Worm (Caenorhabditis elegans): ENCODE data around the gene Y113G7A.13.

Y113G7A.13 gene

DNA sequence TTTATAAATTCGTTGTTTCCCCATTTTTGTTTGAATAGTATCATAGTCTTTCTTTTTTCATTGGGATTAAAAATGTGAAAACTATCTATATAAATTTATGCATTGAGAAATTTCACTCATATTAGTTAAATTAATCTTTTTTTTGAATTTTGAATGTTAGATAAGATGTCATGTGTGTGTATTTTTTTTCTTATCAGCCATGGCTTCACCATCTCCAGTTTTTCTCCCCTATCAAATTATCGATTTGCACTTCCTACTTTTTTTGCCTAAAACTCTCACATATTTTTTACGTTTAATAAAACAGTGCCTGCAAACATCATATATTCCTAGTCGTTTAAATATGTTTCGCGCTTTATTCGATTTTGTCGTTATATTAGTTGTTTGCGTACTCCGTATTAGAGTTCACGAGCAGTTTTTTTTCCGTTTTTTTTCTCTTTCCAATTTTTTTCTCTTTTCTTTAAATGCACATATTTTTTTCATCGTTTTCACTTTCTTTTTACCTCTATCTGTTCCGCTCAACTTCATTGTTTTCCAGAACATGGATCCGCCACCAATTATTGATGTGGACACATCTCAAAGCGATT, at the start of gene Y113G7A.13:
Gene Y113G7A.13, plus strand, starts transcription at position 534 of the 584 bp plus-strand sequence.
- TF ChIP-seq ceh-36 (tag; optimal IDR thresholded peaks at IDR 0.05) (no peak), ceh-13 (GFP tag; optimal IDR thresholded peaks at IDR 0.05) (no peak), aly-1 (tag; optimal IDR thresholded peaks at IDR 0.05) (no peak), ets-7 (tag; optimal IDR thresholded peaks at IDR 0.05) (no peak), pes-1 (GFP tag; IDR thresholded peaks at IDR 0.05) (no peak), tbx-11 (GFP tag; IDR thresholded peaks at IDR 0.05) (no peak), flt-1 (GFP tag; IDR thresholded peaks at IDR 0.05) (no peak), F13C5.2 (tag; optimal IDR thresholded peaks at IDR 0.05) (no peak), hnd-1 (tag; optimal IDR thresholded peaks at IDR 0.05) (no peak), hmg-4 (GFP tag; optimal IDR thresholded peaks at IDR 0.05) (no peak)

DNA sequence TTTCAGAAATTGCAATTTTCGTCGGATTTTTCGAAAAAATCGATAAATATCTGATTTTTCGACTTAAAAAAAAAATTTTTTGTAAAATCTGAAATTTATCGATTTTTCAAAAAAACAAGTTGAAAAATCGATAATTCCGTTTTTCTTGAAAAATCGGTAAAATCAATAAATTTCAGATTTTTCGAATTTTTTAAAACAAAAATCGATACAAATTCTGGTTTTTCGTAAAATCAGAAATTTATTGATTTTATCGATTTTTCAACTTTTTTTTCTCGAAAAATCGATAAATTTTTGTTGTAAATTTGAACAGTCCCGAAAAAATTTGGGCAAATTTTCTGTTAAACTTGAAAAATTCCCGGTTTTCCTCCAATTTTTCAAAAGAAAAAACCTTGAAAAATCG, 43.6 kb upstream of the Y113G7A.13 start:
- TF ChIP-seq ceh-36 (tag; optimal IDR thresholded peaks at IDR 0.05) = no peak
- no peak for TF ChIP-seq tbx-11 (GFP tag; IDR thresholded peaks at IDR 0.05)
- TF ChIP-seq flt-1 (GFP tag; IDR thresholded peaks at IDR 0.05) = no peak
- TF ChIP-seq ama-1 (optimal IDR thresholded peaks at IDR 0.05) = no peak
- no peak for TF ChIP-seq scrt-1 (GFP tag; IDR thresholded peaks at IDR 0.05)
- no peak for TF ChIP-seq B0310.2 (tag; optimal IDR thresholded peaks at IDR 0.05)
- TF ChIP-seq ets-7 (tag; optimal IDR thresholded peaks at IDR 0.05) = no peak
- no peak for TF ChIP-seq aly-1 (tag; optimal IDR thresholded peaks at IDR 0.05)
- TF ChIP-seq pes-1 (GFP tag; IDR thresholded peaks at IDR 0.05) = no peak
- no peak for TF ChIP-seq ceh-13 (GFP tag; optimal IDR thresholded peaks at IDR 0.05)
- TF ChIP-seq hmg-4 (GFP tag; optimal IDR thresholded peaks at IDR 0.05) = no peak
- no peak for TF ChIP-seq F13C5.2 (tag; optimal IDR thresholded peaks at IDR 0.05)
- TF ChIP-seq hmbx-1 (tag; optimal IDR thresholded peaks at IDR 0.05) = no peak
- no peak for TF ChIP-seq sea-1 (GFP tag; conservative IDR thresholded peaks at IDR 0.05)
- no peak for TF ChIP-seq tbx-37 (GFP tag; conservative IDR thresholded peaks at IDR 0.05)
- no peak for TF ChIP-seq tra-4 (tag; optimal IDR thresholded peaks at IDR 0.05)
- no peak for TF ChIP-seq hnd-1 (tag; optimal IDR thresholded peaks at IDR 0.05)

DNA sequence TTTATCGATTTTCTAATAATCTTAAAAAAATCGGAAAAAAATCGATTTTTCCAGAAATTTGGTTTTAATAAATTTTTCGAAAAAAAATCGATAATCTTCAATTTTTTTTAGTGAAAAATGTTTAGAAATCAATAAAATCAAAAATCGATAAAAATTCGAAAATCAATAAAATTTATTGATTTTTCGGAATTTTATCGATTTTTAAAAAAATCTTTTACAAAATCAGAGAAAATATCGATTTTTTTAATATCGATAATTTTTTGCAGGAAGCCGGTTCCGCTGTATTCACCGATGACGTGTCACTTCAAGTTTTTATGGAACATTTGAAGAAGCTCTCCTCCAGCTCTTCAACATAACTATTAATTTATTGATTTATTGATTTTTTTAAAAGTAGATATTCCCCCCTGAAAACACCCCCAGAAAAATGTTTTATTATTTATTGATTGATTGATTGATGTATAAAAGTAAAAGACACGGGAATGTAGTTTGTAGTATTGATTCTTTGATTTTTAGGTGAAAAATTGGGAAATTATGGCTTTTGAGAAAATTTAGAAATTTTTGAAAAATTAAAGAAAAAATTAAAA, 42.7 kb upstream of the Y113G7A.13 start:
- TF ChIP-seq ceh-36 (tag; optimal IDR thresholded peaks at IDR 0.05) = no peak
- no peak for TF ChIP-seq hmbx-1 (tag; optimal IDR thresholded peaks at IDR 0.05)
- TF ChIP-seq flt-1 (GFP tag; IDR thresholded peaks at IDR 0.05) = no peak
- no peak for TF ChIP-seq sea-1 (GFP tag; conservative IDR thresholded peaks at IDR 0.05)
- no peak for TF ChIP-seq tra-4 (tag; optimal IDR thresholded peaks at IDR 0.05)

DNA sequence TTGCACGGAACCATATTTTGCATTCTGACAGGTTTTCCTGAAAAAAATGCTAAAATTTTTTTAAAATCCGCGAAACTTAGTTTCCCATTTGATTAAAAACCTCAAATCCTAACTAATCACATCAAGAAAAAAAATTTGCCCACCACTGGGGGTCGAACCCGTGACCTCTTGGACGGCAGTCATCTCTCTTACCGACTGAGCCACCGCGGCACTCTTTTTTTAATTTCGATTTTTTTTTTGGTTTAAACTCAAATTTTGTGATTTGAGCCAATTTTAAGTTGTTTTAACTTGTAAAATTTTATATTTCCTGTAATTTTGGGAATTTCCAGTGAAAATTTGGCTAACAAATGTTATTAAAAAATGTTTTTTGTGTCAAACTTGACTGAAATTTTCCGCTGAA, 28.2 kb upstream of the Y113G7A.13 start:
- TF ChIP-seq hnd-1 (tag; optimal IDR thresholded peaks at IDR 0.05) (no peak), flt-1 (GFP tag; IDR thresholded peaks at IDR 0.05) (no peak), tbx-11 (GFP tag; IDR thresholded peaks at IDR 0.05) (no peak), B0310.2 (tag; optimal IDR thresholded peaks at IDR 0.05) (no peak)

DNA sequence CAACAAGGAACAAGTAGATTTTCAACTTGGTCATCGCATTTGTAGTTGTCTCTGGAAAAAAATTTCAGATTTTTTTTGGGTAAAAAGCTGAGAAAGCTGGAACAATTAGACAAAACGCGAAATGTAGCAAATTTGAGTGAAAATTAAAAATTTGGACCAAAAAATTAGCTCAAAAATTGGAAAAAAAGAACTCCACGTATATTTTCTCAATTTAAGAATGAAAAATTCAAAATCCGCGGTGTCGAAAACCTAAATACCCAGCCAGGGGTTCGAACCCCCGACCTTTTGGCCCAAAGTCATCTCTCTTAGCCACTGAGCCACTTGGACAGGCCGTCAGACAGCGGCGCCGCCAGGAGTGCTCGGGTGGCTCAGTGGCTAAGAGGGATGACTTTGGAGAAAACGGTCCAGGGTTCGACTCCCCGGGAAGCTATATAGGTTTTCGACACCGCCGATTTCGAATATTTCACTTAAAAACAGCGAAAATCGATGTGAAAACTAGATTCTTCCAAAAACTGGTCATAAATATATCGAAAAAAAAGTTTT, 27.3 kb upstream of the Y113G7A.13 start, which contains the start of gene ncx-1:
Gene ncx-1, minus strand, starts transcription at position 51 of the 543 bp plus-strand sequence.
- TF ChIP-seq pes-1 (GFP tag; IDR thresholded peaks at IDR 0.05) (no peak), hnd-1 (tag; optimal IDR thresholded peaks at IDR 0.05) (no peak), ceh-36 (tag; optimal IDR thresholded peaks at IDR 0.05) (no peak), B0310.2 (tag; optimal IDR thresholded peaks at IDR 0.05) (no peak), hmg-4 (GFP tag; optimal IDR thresholded peaks at IDR 0.05) (no peak), sea-1 (GFP tag; conservative IDR thresholded peaks at IDR 0.05) (no peak), tra-4 (tag; optimal IDR thresholded peaks at IDR 0.05) (no peak), ceh-13 (GFP tag; optimal IDR thresholded peaks at IDR 0.05) (no peak), tbx-37 (GFP tag; conservative IDR thresholded peaks at IDR 0.05) (no peak), scrt-1 (GFP tag; IDR thresholded peaks at IDR 0.05) (no peak), ets-7 (tag; optimal IDR thresholded peaks at IDR 0.05) (no peak), hmbx-1 (tag; optimal IDR thresholded peaks at IDR 0.05) (no peak), flt-1 (GFP tag; IDR thresholded peaks at IDR 0.05) (no peak), ama-1 (optimal IDR thresholded peaks at IDR 0.05) (no peak), aly-1 (tag; optimal IDR thresholded peaks at IDR 0.05) (no peak), tbx-11 (GFP tag; IDR thresholded peaks at IDR 0.05) (no peak), F13C5.2 (tag; optimal IDR thresholded peaks at IDR 0.05) (no peak)

DNA sequence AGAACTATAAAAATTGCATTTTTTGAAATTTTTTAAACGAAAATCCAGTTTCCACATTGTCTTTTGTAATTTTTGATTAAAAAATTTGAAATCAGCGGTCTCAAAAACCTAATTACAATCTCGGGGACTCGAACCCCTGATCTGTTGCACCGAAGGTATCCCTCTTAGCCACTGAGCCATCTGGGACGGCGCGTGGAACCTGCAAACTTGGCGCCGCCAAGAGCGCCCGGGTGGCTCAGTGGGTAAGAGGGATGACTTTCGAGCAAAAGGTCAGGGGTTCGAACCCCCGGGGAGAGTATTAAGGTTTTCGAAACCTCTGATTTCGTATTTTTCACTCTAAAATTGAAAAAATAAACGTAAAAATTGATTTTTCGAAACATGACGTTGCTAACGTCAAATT, 25.0 kb upstream of the Y113G7A.13 start:
- TF ChIP-seq scrt-1 (GFP tag; IDR thresholded peaks at IDR 0.05) = no peak
- TF ChIP-seq tbx-37 (GFP tag; conservative IDR thresholded peaks at IDR 0.05) = no peak
- TF ChIP-seq hmbx-1 (tag; optimal IDR thresholded peaks at IDR 0.05) = no peak
- TF ChIP-seq hmg-4 (GFP tag; optimal IDR thresholded peaks at IDR 0.05) = no peak

DNA sequence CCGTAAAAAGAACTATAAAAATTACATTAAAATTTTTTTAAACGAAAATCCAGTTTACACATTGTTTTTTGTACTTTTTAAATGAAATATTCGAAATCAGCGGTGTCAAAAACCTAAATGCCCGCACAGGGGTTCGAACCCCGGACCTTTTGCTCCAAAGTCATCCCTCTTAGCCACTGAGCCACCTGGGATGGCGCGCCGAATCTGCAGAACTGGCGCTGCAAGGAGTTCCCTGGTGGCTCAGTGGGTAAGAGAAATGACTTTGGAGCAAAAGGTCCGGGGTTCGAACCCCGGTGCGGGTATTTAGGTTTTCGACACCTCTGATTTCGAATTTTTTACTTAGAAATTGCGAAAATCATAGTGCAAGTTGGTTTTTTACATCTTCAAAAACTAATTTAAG, 24.4 kb upstream of the Y113G7A.13 start:
- no peak for TF ChIP-seq pes-1 (GFP tag; IDR thresholded peaks at IDR 0.05)

DNA sequence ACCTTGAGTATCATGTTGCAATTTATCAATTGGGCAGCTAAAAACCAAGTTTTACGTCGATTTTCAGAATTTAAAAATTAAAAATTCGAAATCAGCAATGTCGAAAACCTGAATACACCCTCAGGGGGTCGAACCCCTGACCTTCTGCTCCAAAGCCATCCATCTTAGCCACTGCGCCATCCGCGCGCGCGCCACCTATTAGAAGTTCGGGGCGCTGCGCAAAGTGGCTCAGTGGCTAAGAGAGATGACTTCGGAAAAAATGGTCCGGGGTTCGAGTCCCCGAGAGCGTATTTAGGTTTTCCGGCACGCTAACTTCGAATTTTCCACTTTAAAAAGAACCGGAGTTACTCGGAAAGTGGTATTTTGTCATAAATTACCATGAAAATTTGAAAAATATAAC, 23.6 kb upstream of the Y113G7A.13 start:
- no peak for TF ChIP-seq aly-1 (tag; optimal IDR thresholded peaks at IDR 0.05)
- no peak for TF ChIP-seq sea-1 (GFP tag; conservative IDR thresholded peaks at IDR 0.05)
- no peak for TF ChIP-seq tra-4 (tag; optimal IDR thresholded peaks at IDR 0.05)
- no peak for TF ChIP-seq tbx-37 (GFP tag; conservative IDR thresholded peaks at IDR 0.05)
- no peak for TF ChIP-seq pes-1 (GFP tag; IDR thresholded peaks at IDR 0.05)
- TF ChIP-seq B0310.2 (tag; optimal IDR thresholded peaks at IDR 0.05) = no peak
- no peak for TF ChIP-seq hmbx-1 (tag; optimal IDR thresholded peaks at IDR 0.05)
- TF ChIP-seq ceh-13 (GFP tag; optimal IDR thresholded peaks at IDR 0.05) = no peak
- TF ChIP-seq flt-1 (GFP tag; IDR thresholded peaks at IDR 0.05) = no peak
- no peak for TF ChIP-seq F13C5.2 (tag; optimal IDR thresholded peaks at IDR 0.05)
- TF ChIP-seq ets-7 (tag; optimal IDR thresholded peaks at IDR 0.05) = no peak
- TF ChIP-seq ceh-36 (tag; optimal IDR thresholded peaks at IDR 0.05) = no peak
